Fruit fly (Drosophila melanogaster) whole organism: ENCODE measurements around the gene Rel.

ENCODE experiments used
- CG8478 ChIP-seq: fragments of >200 bp; optimal IDR thresholded peaks from 2 replicates; lab custom pipeline; 2018; ENCODE audit warnings: inconsistent platforms
- Dll ChIP-seq: fragments of >200 bp; optimal IDR thresholded peaks from 2 replicates; lab custom pipeline; 2017
- EcR ChIP-seq, 2 experiments: fragments of >200 bp; optimal IDR thresholded peaks; 2 replicates each; lab custom pipeline; 2017; ENCODE audit warnings: missing biosample characterization in 2 of 2, missing genetic modification characterization in 2 of 2, missing genetic modification reagents in 2 of 2
- pan ChIP-seq: fragments of >200 bp; optimal IDR thresholded peaks from 2 replicates; lab custom pipeline; 2017
- psq ChIP-seq: fragments of >200 bp; optimal IDR thresholded peaks from 2 replicates; lab custom pipeline; 2017
- usp ChIP-seq: fragments of >200 bp; optimal IDR thresholded peaks from 2 replicates; lab custom pipeline; 2017; ENCODE audit warnings: missing biosample characterization, missing genetic modification characterization, mixed read lengths

The Rel gene

DNA sequence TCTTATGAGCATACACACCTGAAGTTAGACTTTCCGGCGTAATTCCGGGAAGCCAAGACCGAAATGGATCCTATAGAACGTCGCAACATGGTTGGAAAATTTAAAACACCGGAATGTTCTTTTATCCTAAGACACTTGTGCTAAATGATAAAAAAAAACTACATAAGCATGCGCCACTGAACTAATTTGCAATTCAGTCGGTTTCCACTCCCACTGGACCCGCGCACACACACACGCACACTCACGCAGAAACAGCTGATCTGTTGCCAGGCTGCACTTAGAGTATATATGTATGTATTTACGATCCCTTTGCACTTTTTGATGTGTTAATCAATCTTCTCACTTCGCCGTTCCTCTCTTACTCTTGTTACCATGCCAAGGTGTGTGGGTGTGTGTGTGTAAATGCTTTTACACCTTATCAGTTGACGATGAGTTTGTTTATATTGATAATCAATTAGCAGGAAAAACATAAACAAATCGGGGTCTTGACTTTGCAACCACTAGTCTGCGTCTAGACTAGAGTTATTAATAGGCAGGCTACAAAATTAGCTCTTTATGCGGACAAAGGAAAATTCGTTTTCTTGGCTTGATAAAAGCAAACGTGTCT lies 792 bp upstream of the Rel start, which contains the start of gene Mst85C:
Mst85C (plus strand) TSS at position 180 of the 607 bp plus-strand sequence.
- TF ChIP-seq EcR (GFP tag; optimal IDR thresholded peaks at IDR 0.05; lab: Kevin White, UChicago) (no peak), usp (no peak), psq (lab: Kevin White, UChicago) (no peak), CG8478 (lab: Kevin White, UChicago) (no peak), pan (lab: Kevin White, UChicago) (no peak), Dll (lab: Kevin White, UChicago) (no peak)

DNA sequence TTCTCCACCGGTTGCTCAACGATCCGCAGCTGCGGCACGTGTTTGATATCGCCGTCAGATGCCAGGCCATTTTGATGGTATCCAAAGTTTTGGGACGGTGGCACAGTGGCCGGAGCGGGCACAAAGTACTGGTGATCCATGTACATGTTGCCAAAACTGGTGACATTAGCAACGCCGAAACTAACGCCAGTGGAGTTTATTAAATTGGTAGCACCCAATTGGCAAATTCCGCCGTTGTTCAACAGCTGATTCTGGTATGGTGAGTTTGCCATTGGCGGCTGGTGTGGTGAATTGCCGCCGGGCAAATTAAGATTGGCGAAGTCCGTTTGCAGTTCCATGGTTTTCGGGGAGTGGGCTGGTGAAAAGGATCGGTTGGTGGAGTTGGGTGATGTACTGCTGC lies 823 bp downstream of the Rel start:
- TF ChIP-seq usp, result no peak
- TF ChIP-seq CG8478 (lab: Kevin White, UChicago), result no peak
- TF ChIP-seq pan (lab: Kevin White, UChicago), result no peak
- TF ChIP-seq EcR (GFP tag; optimal IDR thresholded peaks at IDR 0.05; lab: Kevin White, UChicago), result no peak
- no peak for TF ChIP-seq psq (lab: Kevin White, UChicago)
- no peak for TF ChIP-seq Dll (lab: Kevin White, UChicago)

DNA sequence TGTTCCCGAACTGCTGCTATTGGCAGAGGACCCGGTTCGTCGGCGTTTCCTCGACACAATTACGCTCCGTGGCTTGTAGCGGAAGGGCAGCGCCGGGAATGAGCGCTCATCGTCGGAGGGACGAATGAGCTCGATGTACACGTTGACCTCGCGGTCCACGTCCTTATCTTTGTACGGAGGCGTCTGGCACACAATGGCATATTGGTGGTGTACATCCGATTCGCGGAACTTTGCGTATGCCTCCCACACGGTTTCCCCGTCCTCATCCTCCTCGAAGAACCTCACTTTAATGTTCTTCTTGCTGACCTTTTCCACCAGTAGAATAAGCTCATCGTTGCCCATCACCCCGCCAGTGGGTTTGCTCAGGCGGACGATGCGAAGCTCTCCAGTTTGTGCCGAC lies 2.0 kb downstream of the Rel start:
- TF ChIP-seq Dll (lab: Kevin White, UChicago) (no peak), pan (lab: Kevin White, UChicago) (no peak), usp (no peak), EcR (GFP tag; optimal IDR thresholded peaks at IDR 0.05; lab: Kevin White, UChicago) (no peak), psq (lab: Kevin White, UChicago) (no peak), CG8478 (lab: Kevin White, UChicago) (no peak)

DNA sequence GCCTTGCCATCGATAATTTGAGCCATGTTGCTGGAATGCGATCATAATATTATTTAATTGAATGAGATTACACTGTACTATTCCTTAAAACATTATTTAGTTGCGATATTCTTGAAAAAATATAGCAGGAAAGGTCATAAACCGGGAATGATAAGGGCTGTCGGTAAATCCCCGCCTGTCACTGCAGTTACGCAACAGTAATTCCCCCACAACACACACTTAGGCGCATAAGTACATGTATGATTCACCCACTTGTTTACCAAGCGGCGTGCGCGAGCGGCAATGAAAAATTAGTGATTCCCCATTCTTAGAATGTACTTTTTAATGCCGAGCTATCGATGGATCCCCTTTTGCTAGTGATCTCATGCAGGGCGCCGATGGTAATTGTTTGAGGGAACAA lies 4.2 kb downstream of the Rel start:
- TF ChIP-seq pan (lab: Kevin White, UChicago) (no peak), psq (lab: Kevin White, UChicago) (no peak), CG8478 (lab: Kevin White, UChicago) (no peak), Dll (lab: Kevin White, UChicago) (no peak), usp (no peak), EcR (GFP tag; optimal IDR thresholded peaks at IDR 0.05; lab: Kevin White, UChicago) (no peak)

DNA sequence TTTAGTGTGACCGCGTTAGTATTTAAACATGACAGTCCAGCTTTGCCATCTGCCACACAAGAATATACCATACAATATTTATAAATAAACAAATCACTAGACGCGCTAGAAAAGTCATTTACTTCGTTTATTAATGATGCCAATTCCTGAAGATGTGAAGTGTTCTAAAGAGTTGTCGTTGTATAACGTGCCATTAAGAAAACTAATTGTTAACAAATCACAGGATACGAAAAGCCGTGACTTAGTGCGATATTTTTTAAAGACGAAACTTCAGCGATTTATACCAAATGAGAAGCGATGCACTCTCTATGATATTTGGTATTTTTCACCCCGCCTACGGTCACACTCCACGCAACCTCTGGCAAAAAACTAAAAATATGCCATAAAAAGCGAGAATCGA lies 8.3 kb downstream of the Rel start, which contains the start of gene neur:
neur (minus strand) TSS at position 24 of the 400 bp plus-strand sequence.
- TF ChIP-seq pan (lab: Kevin White, UChicago) (no peak), Dll (lab: Kevin White, UChicago) (no peak), psq (lab: Kevin White, UChicago) (no peak), usp (no peak), EcR (GFP tag; optimal IDR thresholded peaks at IDR 0.05; lab: Kevin White, UChicago) (no peak), CG8478 (lab: Kevin White, UChicago) (no peak)

DNA sequence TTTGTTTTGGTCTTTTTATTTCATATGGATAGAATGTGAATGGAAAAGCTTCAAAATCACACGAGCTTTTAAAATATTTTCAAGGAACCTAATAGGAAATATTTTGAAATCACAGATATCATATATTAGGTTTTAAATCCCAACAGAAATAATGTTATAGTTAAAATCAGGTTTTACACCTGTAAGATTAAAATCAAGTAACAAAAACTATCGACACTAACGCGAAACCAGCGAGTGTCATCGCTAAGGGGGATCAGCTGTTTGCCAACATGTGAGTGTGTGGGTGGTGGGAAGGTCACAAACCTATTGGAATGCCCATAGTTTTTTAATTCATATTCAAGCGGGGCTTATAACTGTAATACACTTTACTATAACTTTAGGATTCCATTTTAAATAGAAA lies 9.1 kb downstream of the Rel start, which contains the start of gene hyx:
hyx (plus strand) TSS at position 109 of the 400 bp plus-strand sequence.
- no peak for TF ChIP-seq CG8478 (lab: Kevin White, UChicago)
- no peak for TF ChIP-seq psq (lab: Kevin White, UChicago)
- TF ChIP-seq EcR (GFP tag; optimal IDR thresholded peaks at IDR 0.05; lab: Kevin White, UChicago), result no peak
- no peak for TF ChIP-seq usp
- TF ChIP-seq pan (lab: Kevin White, UChicago), result no peak

DNA sequence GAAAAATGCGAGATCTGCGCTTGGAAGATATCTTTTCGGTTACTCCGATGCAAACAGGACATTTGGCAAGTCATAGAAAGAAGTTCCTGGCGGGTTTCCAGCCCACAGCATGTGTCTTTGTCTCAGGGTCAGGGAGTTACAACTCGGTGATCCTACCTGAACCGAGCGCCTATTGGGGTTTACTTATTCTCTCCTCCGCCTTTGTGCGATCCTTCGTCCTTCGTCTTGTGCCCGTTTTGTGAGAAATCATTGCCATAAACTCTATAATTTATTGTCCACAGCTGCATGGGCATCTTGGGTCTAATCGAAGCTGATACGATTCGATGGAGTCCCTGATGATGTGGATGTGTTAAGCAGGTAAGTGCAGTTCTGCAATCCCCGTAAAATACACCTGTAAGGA lies 9.8 kb downstream of the Rel start:
- TF ChIP-seq psq (lab: Kevin White, UChicago) (no peak), pan (lab: Kevin White, UChicago) (no peak), Dll (lab: Kevin White, UChicago) (no peak), CG8478 (lab: Kevin White, UChicago) (no peak), usp (no peak), EcR (GFP tag; optimal IDR thresholded peaks at IDR 0.05; lab: Kevin White, UChicago) (no peak)

DNA sequence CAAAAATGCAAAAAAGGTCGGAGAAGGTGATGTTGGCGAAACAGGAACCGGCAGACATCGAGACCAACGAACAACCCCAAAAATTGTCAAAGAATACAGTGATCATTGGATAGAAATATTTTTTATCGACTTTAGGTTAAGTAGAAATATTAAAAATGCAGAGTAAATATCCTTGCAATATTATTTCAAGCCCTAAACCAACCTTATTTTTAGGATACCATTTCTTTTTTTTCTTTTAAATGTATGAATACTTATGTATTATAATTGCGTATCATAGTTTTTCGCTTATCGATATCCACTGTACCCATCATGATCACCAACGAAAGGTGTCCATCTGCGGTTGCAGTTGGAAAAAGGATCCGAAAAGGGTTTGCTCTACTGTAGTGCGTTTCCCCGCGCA lies 12.5 kb downstream of the Rel start:
- TF ChIP-seq usp (no peak), pan (lab: Kevin White, UChicago) (no peak), Dll (lab: Kevin White, UChicago) (no peak), psq (lab: Kevin White, UChicago) (no peak), EcR (GFP tag; optimal IDR thresholded peaks at IDR 0.05; lab: Kevin White, UChicago) (no peak), CG8478 (lab: Kevin White, UChicago) (no peak)

DNA sequence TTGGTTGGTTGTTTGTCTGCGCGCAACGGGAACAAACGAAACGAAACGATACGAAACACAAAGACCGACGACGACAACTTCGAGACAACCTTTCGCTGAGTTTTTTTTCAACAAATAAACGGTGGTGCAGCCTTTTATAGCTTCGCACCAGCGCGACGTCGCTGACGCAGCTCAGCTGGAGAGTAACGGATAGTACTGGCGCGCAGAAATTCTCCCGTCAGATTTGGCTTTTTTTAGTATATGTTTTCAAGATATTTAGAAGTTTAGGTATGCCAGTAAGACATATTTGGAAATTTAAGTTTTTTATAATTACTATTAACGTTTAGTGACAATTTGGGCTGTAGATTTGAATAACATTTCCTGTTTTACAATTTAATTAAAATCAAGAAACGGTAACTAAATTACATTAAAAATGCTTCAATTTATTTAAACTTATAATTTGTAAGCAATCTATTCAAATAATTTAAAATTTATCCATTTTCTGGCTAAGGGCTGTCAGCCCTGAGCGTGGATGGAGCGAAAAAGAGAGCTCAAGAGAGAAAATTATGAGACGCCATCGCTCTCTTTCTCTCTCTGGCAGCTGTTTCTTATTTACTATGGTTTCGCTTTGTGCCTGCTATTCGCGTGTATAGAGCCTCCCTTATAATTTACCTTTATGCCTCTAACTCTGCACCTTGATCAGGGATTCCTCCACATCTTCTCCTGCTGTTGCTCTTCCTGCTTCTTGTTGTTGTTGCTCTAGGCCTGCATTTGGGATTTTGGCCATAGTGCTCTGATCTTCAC lies 14.0 kb downstream of the Rel start:
- TF ChIP-seq EcR (GFP tag; optimal IDR thresholded peaks at IDR 0.05; lab: Kevin White, UChicago), result no peak
- TF ChIP-seq Dll (lab: Kevin White, UChicago), result no peak
- TF ChIP-seq psq (lab: Kevin White, UChicago), result no peak
- no peak for TF ChIP-seq CG8478 (lab: Kevin White, UChicago)
- TF ChIP-seq pan (lab: Kevin White, UChicago), result no peak
- no peak for TF ChIP-seq usp

DNA sequence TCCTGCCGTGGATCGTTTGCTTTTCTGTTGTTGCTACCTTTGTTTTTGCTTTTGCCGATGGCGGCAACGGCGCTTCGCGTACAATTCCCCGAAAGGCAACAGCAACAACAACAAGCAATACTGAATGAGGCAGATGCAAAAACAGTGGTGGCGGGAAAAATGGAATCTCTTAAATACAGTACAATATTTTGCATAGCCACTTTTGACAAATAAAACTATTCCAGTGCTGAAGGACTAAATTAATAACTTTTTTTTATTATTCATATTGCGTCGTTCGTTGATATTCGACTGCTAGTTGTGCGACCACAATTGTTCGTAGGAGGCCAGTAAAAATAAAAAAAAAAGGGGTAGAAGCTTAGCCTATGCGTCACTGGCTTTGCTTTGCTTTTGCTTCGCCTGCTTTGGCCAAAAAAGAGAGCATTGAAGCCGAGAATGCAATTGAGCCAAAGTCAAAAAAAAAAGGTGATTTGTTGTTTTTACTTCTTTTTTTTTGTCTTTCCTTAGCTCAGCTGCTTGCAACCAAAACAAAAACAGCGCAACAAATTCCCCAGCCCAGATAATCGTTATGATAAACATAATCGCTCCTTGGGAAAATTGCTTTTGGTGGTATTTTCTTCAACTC lies 15.9 kb downstream of the Rel start:
- TF ChIP-seq usp (no peak), CG8478 (lab: Kevin White, UChicago) (no peak), psq (lab: Kevin White, UChicago) (no peak), EcR (GFP tag; optimal IDR thresholded peaks at IDR 0.05; lab: Kevin White, UChicago) (no peak), Dll (lab: Kevin White, UChicago) (no peak), pan (lab: Kevin White, UChicago) (no peak)

DNA sequence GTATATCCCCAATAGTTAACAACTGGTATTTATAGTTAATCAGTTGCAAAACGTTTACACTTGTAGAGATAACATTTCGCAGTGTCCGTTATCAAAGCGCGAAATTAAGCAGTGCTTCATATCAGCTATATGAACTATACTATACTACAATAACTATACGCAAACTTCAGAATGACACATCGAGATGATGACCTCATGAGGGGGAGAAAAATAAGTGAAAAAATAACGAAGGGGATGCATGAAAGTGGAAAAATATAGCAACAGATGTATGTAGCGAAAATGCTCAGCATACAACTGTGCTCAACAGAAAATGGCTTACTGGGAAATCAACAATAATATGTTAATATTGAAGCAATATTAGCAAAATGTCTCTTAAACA lies 17.0 kb downstream of the Rel start:
- TF ChIP-seq pan (lab: Kevin White, UChicago) (no peak), usp (no peak), Dll (lab: Kevin White, UChicago) (no peak), CG8478 (lab: Kevin White, UChicago) (no peak), psq (lab: Kevin White, UChicago) (no peak), EcR (GFP tag; optimal IDR thresholded peaks at IDR 0.05; lab: Kevin White, UChicago) (no peak)
